Worm (Caenorhabditis elegans) whole organism, L1 larva: ENCODE measurements around the gene Y45F3A.1.

Source experiments
- C34B4.2 ChIP-seq: sonication (generic microtip); optimal IDR thresholded peaks from 2 replicates; lab custom pipeline; 2017; ENCODE audit warnings: mild to moderate bottlenecking, missing genetic modification characterization, missing compliant biosample characterization
- F16B12.6 ChIP-seq: fragments of 150-350 bp; optimal IDR thresholded peaks from 2 replicates; lab custom pipeline; 2014; ENCODE audit warnings: missing biosample characterization, missing genetic modification characterization
- alr-1 ChIP-seq: fragments of 200-800 bp; sonication (Bioruptor generic); optimal IDR thresholded peaks from 2 replicates; lab custom pipeline; 2018; ENCODE audit warnings: borderline replicate concordance, mild to moderate bottlenecking, missing genetic modification characterization, missing compliant biosample characterization
- aly-2 ChIP-seq: fragments of 150-350 bp; optimal IDR thresholded peaks from 2 replicates; lab custom pipeline; 2014; ENCODE audit warnings: missing biosample characterization, missing genetic modification characterization
- ama-1 ChIP-seq: fragments of 150-350 bp; optimal IDR thresholded peaks from 2 replicates; lab custom pipeline; 2014
- blmp-1 ChIP-seq: fragments of 150-350 bp; optimal IDR thresholded peaks from 2 replicates; lab custom pipeline; 2014; ENCODE audit warnings: missing biosample characterization, missing genetic modification characterization
- ceh-63 ChIP-seq: fragments of 200-800 bp; sonication (Bioruptor generic); optimal IDR thresholded peaks from 2 replicates; lab custom pipeline; 2018; ENCODE audit warnings: mild to moderate bottlenecking, missing genetic modification characterization, missing compliant biosample characterization
- ceh-8 ChIP-seq: fragments of 200-800 bp; sonication (Bioruptor generic); optimal IDR thresholded peaks from 2 replicates; lab custom pipeline; 2018; ENCODE audit warnings: mild to moderate bottlenecking, missing genetic modification characterization, moderate library complexity, missing compliant biosample characterization
- ceh-88 ChIP-seq: fragments of 200-800 bp; sonication (Bioruptor generic); IDR thresholded peaks from 2 replicates; pipeline ENCODE4 v1.3.6; 2022; ENCODE audit warnings: missing genetic modification characterization, missing compliant biosample characterization
- ceh-90 ChIP-seq: sonication (generic microtip); optimal IDR thresholded peaks from 2 replicates; lab custom pipeline; 2016; ENCODE audit warnings: missing genetic modification characterization, missing compliant biosample characterization
- ces-1 ChIP-seq: fragments of 150-350 bp; optimal IDR thresholded peaks from 2 replicates; lab custom pipeline; 2014; ENCODE audit warnings: missing biosample characterization, missing genetic modification reagents, missing genetic modification characterization
- efl-1 ChIP-seq, 4 experiments: fragments of 150-350 bp; optimal IDR thresholded peaks in 3 of 4; peaks in 1 of 4; 1 replicate in 1 of 4; 2 replicates in 3 of 4; lab custom pipeline; 2014; ENCODE audit warnings: missing biosample characterization in 2 of 4, missing genetic modification characterization in 2 of 4, missing genetic modification reagents in 2 of 4
- efl-3 ChIP-seq: fragments of 200-800 bp; sonication (Bioruptor generic); optimal IDR thresholded peaks from 2 replicates; lab custom pipeline; 2018; ENCODE audit warnings: mild to moderate bottlenecking, missing genetic modification characterization, missing compliant biosample characterization
- egl-13 ChIP-seq: sonication (generic microtip); optimal IDR thresholded peaks from 2 replicates; lab custom pipeline; 2016; ENCODE audit warnings: missing genotype, missing genetic modification reagents, missing genetic modification characterization, missing compliant biosample characterization
- egl-27 ChIP-seq, 2 experiments: fragments of 150-350 bp in 1 of 2; sonication (generic microtip); optimal IDR thresholded peaks; 3 replicates each; lab custom pipeline; 2017 to 2018; ENCODE audit warnings: missing biosample characterization in 2 of 2, missing genetic modification characterization in 2 of 2, missing genetic modification reagents in 2 of 2
- ets-5 ChIP-seq: fragments of 200-800 bp; sonication (Bioruptor generic); IDR thresholded peaks from 2 replicates; pipeline ENCODE4 v1.3.6; 2022; ENCODE audit warnings: missing genetic modification characterization, missing compliant biosample characterization
- fkh-10 ChIP-seq: sonication (generic microtip); optimal IDR thresholded peaks from 2 replicates; lab custom pipeline; 2017; ENCODE audit warnings: missing biosample characterization, missing genetic modification reagents, missing genetic modification characterization
- grh-1 ChIP-seq: fragments of 200-800 bp; sonication (Bioruptor generic); IDR thresholded peaks from 2 replicates; pipeline ENCODE4 v1.3.6; 2022; ENCODE audit warnings: missing genetic modification reagents, missing genetic modification characterization, missing compliant biosample characterization
- hlh-17 ChIP-seq: fragments of 200-800 bp; sonication (Bioruptor generic); optimal IDR thresholded peaks from 2 replicates; lab custom pipeline; 2018; ENCODE audit warnings: missing genetic modification characterization, mild to moderate bottlenecking, missing compliant biosample characterization, moderate library complexity, borderline replicate concordance
- hlh-4 ChIP-seq: sonication (generic microtip); optimal IDR thresholded peaks from 2 replicates; lab custom pipeline; 2016; ENCODE audit warnings: mild to moderate bottlenecking, missing genetic modification characterization, missing compliant biosample characterization
- jun-1 ChIP-seq: fragments of 150-350 bp; optimal IDR thresholded peaks from 2 replicates; lab custom pipeline; 2014; ENCODE audit warnings: missing biosample characterization, missing genetic modification reagents, missing genetic modification characterization
- lin-13 ChIP-seq: fragments of 150-350 bp; optimal IDR thresholded peaks from 2 replicates; lab custom pipeline; 2014; ENCODE audit warnings: missing biosample characterization, missing genetic modification reagents, missing genetic modification characterization
- lin-14 ChIP-seq: fragments of 200-800 bp; sonication (Bioruptor generic); optimal IDR thresholded peaks from 2 replicates; lab custom pipeline; 2018; ENCODE audit warnings: mild to moderate bottlenecking, missing genetic modification characterization, moderate library complexity, missing compliant biosample characterization
- lin-35 ChIP-seq, 2 experiments: fragments of 150-350 bp; optimal IDR thresholded peaks; 2 replicates each; lab custom pipeline; 2014; ENCODE audit warnings: missing biosample characterization in 2 of 2, missing genetic modification characterization in 2 of 2, missing genetic modification reagents in 2 of 2
- lin-39 ChIP-seq: fragments of 150-350 bp; optimal IDR thresholded peaks from 2 replicates; lab custom pipeline; 2014; ENCODE audit warnings: missing biosample characterization, missing genetic modification reagents, missing genetic modification characterization
- lsy-2 ChIP-seq, 2 experiments: fragments of 150-350 bp; optimal IDR thresholded peaks; 2 replicates each; lab custom pipeline; 2014; ENCODE audit warnings: missing biosample characterization in 2 of 2, missing genetic modification characterization in 2 of 2
- mab-9 ChIP-seq: fragments of 200-800 bp; sonication (Bioruptor generic); IDR thresholded peaks from 2 replicates; pipeline ENCODE4 v1.3.6; 2022; ENCODE audit warnings: missing genetic modification reagents, missing genetic modification characterization, missing compliant biosample characterization
- mdl-1 ChIP-seq, 2 experiments: fragments of 150-350 bp; optimal IDR thresholded peaks; 2 replicates each; lab custom pipeline; 2014 to 2017; ENCODE audit warnings: missing biosample characterization in 2 of 2, missing genetic modification characterization in 2 of 2, inconsistent platforms in 1 of 2
- mef-2 ChIP-seq: fragments of 150-350 bp; optimal IDR thresholded peaks from 2 replicates; lab custom pipeline; 2014; ENCODE audit warnings: missing biosample characterization, missing genetic modification characterization
- mep-1 ChIP-seq: fragments of 150-350 bp; optimal IDR thresholded peaks from 2 replicates; lab custom pipeline; 2014; ENCODE audit warnings: missing biosample characterization, missing genetic modification characterization
- nhr-11 ChIP-seq: fragments of 150-350 bp; optimal IDR thresholded peaks from 2 replicates; lab custom pipeline; 2014; ENCODE audit warnings: missing biosample characterization, missing genetic modification characterization
- nhr-12 ChIP-seq: sonication (generic microtip); optimal IDR thresholded peaks from 2 replicates; lab custom pipeline; 2017; ENCODE audit warnings: missing biosample characterization, missing genetic modification characterization
- nhr-19 ChIP-seq: fragments of 200-800 bp; sonication (Bioruptor generic); conservative IDR thresholded peaks from 2 replicates; pipeline ENCODE4 v1.3.6; 2022; ENCODE audit warnings: missing genetic modification characterization, missing compliant biosample characterization
- nhr-20 ChIP-seq: sonication (generic microtip); optimal IDR thresholded peaks from 2 replicates; lab custom pipeline; 2016; ENCODE audit warnings: mild to moderate bottlenecking, missing genetic modification characterization, missing compliant biosample characterization
- nhr-237 ChIP-seq: fragments of 150-350 bp; optimal IDR thresholded peaks from 2 replicates; lab custom pipeline; 2014; ENCODE audit warnings: missing biosample characterization, missing genetic modification characterization
- nhr-28 ChIP-seq: fragments of 150-350 bp; optimal IDR thresholded peaks from 2 replicates; lab custom pipeline; 2014; ENCODE audit warnings: missing biosample characterization, missing genetic modification characterization
- nhr-77 ChIP-seq: fragments of 150-350 bp; optimal IDR thresholded peaks from 2 replicates; lab custom pipeline; 2014; ENCODE audit warnings: missing biosample characterization, missing genetic modification characterization
- nhr-90 ChIP-seq: sonication (generic microtip); optimal IDR thresholded peaks from 2 replicates; lab custom pipeline; 2016; ENCODE audit warnings: mild to moderate bottlenecking, missing genetic modification characterization, missing compliant biosample characterization; ENCODE audit not compliant: poor library complexity
- pax-3 ChIP-seq: fragments of 200-800 bp; sonication (Bioruptor generic); optimal IDR thresholded peaks from 2 replicates; lab custom pipeline; 2018; ENCODE audit warnings: mild to moderate bottlenecking, missing genetic modification characterization, moderate library complexity, missing compliant biosample characterization
- rnt-1 ChIP-seq: sonication (generic microtip); optimal IDR thresholded peaks from 2 replicates; lab custom pipeline; 2016; ENCODE audit warnings: mild to moderate bottlenecking, missing genetic modification characterization, moderate library complexity, missing compliant biosample characterization
- skn-1 ChIP-seq: fragments of 150-350 bp; optimal IDR thresholded peaks from 2 replicates; lab custom pipeline; 2014; ENCODE audit warnings: missing biosample characterization, missing genetic modification characterization
- snpc-4 ChIP-seq: fragments of 150-350 bp; optimal IDR thresholded peaks from 2 replicates; lab custom pipeline; 2014; ENCODE audit warnings: missing biosample characterization, missing genetic modification characterization
- snu-23 ChIP-seq: sonication (generic microtip); optimal IDR thresholded peaks from 2 replicates; lab custom pipeline; 2016; ENCODE audit warnings: missing genetic modification characterization, missing compliant biosample characterization
- tbx-2 ChIP-seq: sonication (generic microtip); optimal IDR thresholded peaks from 2 replicates; lab custom pipeline; 2016; ENCODE audit warnings: missing genetic modification characterization, missing compliant biosample characterization
- tlp-1 ChIP-seq: fragments of 150-350 bp; optimal IDR thresholded peaks from 2 replicates; lab custom pipeline; 2014; ENCODE audit warnings: missing biosample characterization, missing genetic modification characterization
- unc-62 ChIP-seq: fragments of 150-350 bp; optimal IDR thresholded peaks from 2 replicates; lab custom pipeline; 2014; ENCODE audit warnings: missing biosample characterization, missing genetic modification reagents, missing genetic modification characterization
- unc-86 ChIP-seq: sonication (generic microtip); optimal IDR thresholded peaks from 2 replicates; lab custom pipeline; 2016; ENCODE audit warnings: missing genetic modification characterization, missing compliant biosample characterization
- unc-98 ChIP-seq: fragments of 200-800 bp; sonication (Bioruptor generic); IDR thresholded peaks from 2 replicates; pipeline ENCODE4 v1.3.6; 2022; ENCODE audit warnings: missing genetic modification characterization, missing compliant biosample characterization
- xbp-1 ChIP-seq: sonication (generic microtip); optimal IDR thresholded peaks from 2 replicates; lab custom pipeline; 2016; ENCODE audit warnings: missing genetic modification characterization, missing compliant biosample characterization
- zag-1 ChIP-seq: fragments of 150-350 bp; optimal IDR thresholded peaks from 2 replicates; lab custom pipeline; 2014; ENCODE audit warnings: missing biosample characterization, missing genetic modification characterization
- ztf-4 ChIP-seq: fragments of 150-350 bp; optimal IDR thresholded peaks from 2 replicates; lab custom pipeline; 2014; ENCODE audit warnings: missing biosample characterization, missing genetic modification characterization

The Y45F3A.1 gene

ce11 chrIII:10527446-10527845 is 34.3 kb downstream of the Y45F3A.1 start:
- no peak for TF ChIP-seq efl-1 (optimal IDR thresholded peaks at IDR 0.05; lab: Kevin White, UChicago)
- peak in 1 of 2 experiments; percentile 79 for TF ChIP-seq efl-1 (GFP tag; optimal IDR thresholded peaks at IDR 0.05 in 1 of 2; lab: Kevin White, UChicago)
- TF ChIP-seq jun-1 (tag; lab: Kevin White, UChicago): no peak

- TF ChIP-seq tlp-1 (no peak), nhr-28 (tag; lab: Kevin White, UChicago) (no peak), fkh-10 (GFP tag; lab: Kevin White, UChicago) (no peak), lin-13 (GFP tag; lab: Kevin White, UChicago) (no peak), ces-1 (no peak), nhr-90 (no peak), ets-5 (no peak), lin-39 (tag; lab: Kevin White, UChicago) (peak; percentile 11), ceh-8 (no peak), mab-9 (no peak), mdl-1 (tag; optimal IDR thresholded peaks at IDR 0.05; lab: Kevin White, UChicago) (peak in 1 of 2 experiments; percentile 7), nhr-237 (no peak), nhr-77 (tag; lab: Kevin White, UChicago) (no peak), skn-1 (tag; lab: Kevin White, UChicago) (no peak), ztf-4 (tag; lab: Kevin White, UChicago) (no peak), alr-1 (tag; lab: Kevin White, UChicago) (no peak), tbx-2 (tag; lab: Kevin White, UChicago) (no peak), egl-27 (tag; optimal IDR thresholded peaks at IDR 0.05; lab: Kevin White, UChicago) (no peak), nhr-11 (tag; lab: Kevin White, UChicago) (no peak), F16B12.6 (no peak), snu-23 (GFP tag; lab: Kevin White, UChicago) (peak; percentile 53), nhr-12 (tag; lab: Kevin White, UChicago) (no peak), grh-1 (GFP tag; lab: Robert Waterston, UW) (no peak), egl-13 (tag; lab: Kevin White, UChicago) (no peak), pax-3 (no peak), unc-86 (tag; lab: Kevin White, UChicago) (no peak), mef-2 (tag; lab: Kevin White, UChicago) (no peak), ama-1 (no peak), efl-3 (GFP tag; lab: Kevin White, UChicago) (no peak), nhr-20 (peak; percentile 11), hlh-4 (tag; lab: Kevin White, UChicago) (no peak), hlh-17 (GFP tag; lab: Kevin White, UChicago) (no peak), xbp-1 (tag; lab: Kevin White, UChicago) (no peak), lin-35 (GFP tag; optimal IDR thresholded peaks at IDR 0.05; lab: Kevin White, UChicago) (peak in 1 of 2 experiments; percentile 23), efl-1 (optimal IDR thresholded peaks at IDR 0.05; lab: Kevin White, UChicago) (peak in 1 of 2 experiments; percentile 23), efl-1 (GFP tag; optimal IDR thresholded peaks at IDR 0.05 in 1 of 2; lab: Kevin White, UChicago) (no peak), lsy-2 (tag; optimal IDR thresholded peaks at IDR 0.05; lab: Kevin White, UChicago) (peak; percentile 27 to 48), rnt-1 (peak; percentile 72), jun-1 (tag; lab: Kevin White, UChicago) (no peak), snpc-4 (tag; lab: Kevin White, UChicago) (no peak), lin-14 (GFP tag; lab: Kevin White, UChicago) (peak; percentile 77), unc-62 (no peak), ceh-63 (GFP tag; lab: Kevin White, UChicago) (no peak), ceh-88 (GFP tag; lab: Robert Waterston, UW) (no peak), C34B4.2 (tag; lab: Kevin White, UChicago) (no peak), nhr-19 (GFP tag; lab: Robert Waterston, UW) (peak; percentile 19; the same call in 1 of the 2 replicates), unc-98 (GFP tag; lab: Robert Waterston, UW) (no peak), zag-1 (tag; lab: Kevin White, UChicago) (no peak), aly-2 (tag; lab: Kevin White, UChicago) (no peak), mep-1 (no peak), ceh-90 (tag; lab: Kevin White, UChicago) (no peak), blmp-1 (tag; lab: Kevin White, UChicago) (no peak)
Measured at ce11 chrIII:10525927-10526326, 35.8 kb downstream of the Y45F3A.1 start.
